Fruit fly (Drosophila melanogaster) whole organism, prepupa: ENCODE measurements around the gene CG13970.

ENCODE experiments used
- CG10631 ChIP-seq: fragments of 200-800 bp; sonication (Bioruptor generic); optimal IDR thresholded peaks from 2 replicates; lab custom pipeline; 2016; ENCODE audit warnings: missing biosample characterization, missing genetic modification characterization
- CG10669 ChIP-seq: fragments of 200-800 bp; sonication (Bioruptor generic); optimal IDR thresholded peaks from 3 replicates; lab custom pipeline; 2018; ENCODE audit warnings: missing biosample characterization, mild to moderate bottlenecking, missing genetic modification characterization, moderate library complexity
- CG11294 ChIP-seq: fragments of 200-800 bp; sonication (Bioruptor generic); IDR thresholded peaks from 2 replicates; pipeline ENCODE4 v1.3.6; 2022; ENCODE audit warnings: missing biosample characterization, missing genetic modification characterization
- CG11762 ChIP-seq: fragments of 200-800 bp; sonication (Bioruptor generic); optimal IDR thresholded peaks from 3 replicates; lab custom pipeline; 2016; ENCODE audit warnings: missing biosample characterization, missing genetic modification characterization; ENCODE audit not compliant: insufficient read depth
- CG11902 ChIP-seq: fragments of 200-800 bp; sonication (Bioruptor generic); optimal IDR thresholded peaks from 3 replicates; lab custom pipeline; 2016; ENCODE audit warnings: missing biosample characterization, missing genetic modification characterization
- CG3032 ChIP-seq: fragments of 200-800 bp; optimal IDR thresholded peaks from 2 replicates; lab custom pipeline; 2019; ENCODE audit warnings: missing biosample characterization, mild to moderate bottlenecking, missing genetic modification characterization, moderate library complexity
- CG31627 ChIP-seq: fragments of 200-800 bp; sonication (Bioruptor generic); optimal IDR thresholded peaks from 3 replicates; lab custom pipeline; 2016; ENCODE audit warnings: missing biosample characterization, missing genetic modification characterization
- CG34406 ChIP-seq: fragments of 200-800 bp; sonication (Bioruptor generic); optimal IDR thresholded peaks from 3 replicates; lab custom pipeline; 2016; ENCODE audit warnings: missing biosample characterization, missing genetic modification characterization
- CG4318 ChIP-seq: fragments of 200-800 bp; sonication (Bioruptor generic); optimal IDR thresholded peaks from 3 replicates; lab custom pipeline; 2017; ENCODE audit warnings: missing biosample characterization, mild to moderate bottlenecking, missing genetic modification characterization
- CG6163 ChIP-seq: fragments of 200-800 bp; sonication (Bioruptor generic); IDR thresholded peaks from 3 replicates; pipeline ENCODE4 v1.3.6; 2022; ENCODE audit warnings: missing biosample characterization, missing genetic modification characterization
- CG6792 ChIP-seq: fragments of 200-800 bp; sonication (Bioruptor generic); optimal IDR thresholded peaks from 3 replicates; lab custom pipeline; 2016; ENCODE audit warnings: missing biosample characterization, missing genetic modification characterization
- CG6808 ChIP-seq: fragments of 200-800 bp; sonication (Bioruptor generic); optimal IDR thresholded peaks from 3 replicates; lab custom pipeline; 2017; ENCODE audit warnings: missing biosample characterization, missing genetic modification characterization, mild to moderate bottlenecking, moderate library complexity, missing genetic modification reagents
- CG8632 ChIP-seq: fragments of 200-800 bp; sonication (Bioruptor generic); optimal IDR thresholded peaks from 3 replicates; lab custom pipeline; 2016; ENCODE audit warnings: missing biosample characterization, missing genetic modification characterization
- CG9139 ChIP-seq: fragments of 200-800 bp; sonication (Bioruptor generic); optimal IDR thresholded peaks from 3 replicates; lab custom pipeline; 2017; ENCODE audit warnings: missing biosample characterization, mild to moderate bottlenecking, missing genetic modification characterization
- Eip78C ChIP-seq: fragments of 200-800 bp; sonication (Bioruptor generic); peaks from one replicate; lab custom pipeline; 2016; ENCODE audit warnings: missing biosample characterization, missing genetic modification characterization
- Eip93F ChIP-seq: fragments of 200-800 bp; sonication (Bioruptor generic); optimal IDR thresholded peaks from 2 replicates; lab custom pipeline; 2016; ENCODE audit warnings: missing biosample characterization, mild to moderate bottlenecking, missing genetic modification characterization
- Ets21C ChIP-seq: fragments of 200-800 bp; sonication (Bioruptor generic); optimal IDR thresholded peaks from 3 replicates; lab custom pipeline; 2016; ENCODE audit warnings: missing biosample characterization, missing genetic modification characterization
- Ets96B ChIP-seq: fragments of 200-800 bp; optimal IDR thresholded peaks from 2 replicates; lab custom pipeline; 2019; ENCODE audit warnings: missing biosample characterization, mild to moderate bottlenecking, missing genetic modification characterization, moderate library complexity
- Hr39 ChIP-seq: fragments of 200-800 bp; sonication (Bioruptor generic); optimal IDR thresholded peaks from 2 replicates; lab custom pipeline; 2016; ENCODE audit warnings: missing biosample characterization, missing genetic modification characterization
- Hr4 ChIP-seq: fragments of 200-800 bp; sonication (Bioruptor generic); optimal IDR thresholded peaks from 3 replicates; lab custom pipeline; 2016; ENCODE audit warnings: missing biosample characterization, missing genetic modification characterization
- Lpt ChIP-seq: fragments of 200-800 bp; sonication (Bioruptor generic); optimal IDR thresholded peaks from 3 replicates; lab custom pipeline; 2016; ENCODE audit warnings: missing biosample characterization, missing genetic modification characterization
- Met ChIP-seq: fragments of 200-800 bp; sonication (Bioruptor generic); optimal IDR thresholded peaks from 3 replicates; lab custom pipeline; 2016; ENCODE audit warnings: missing biosample characterization, missing genetic modification characterization
- OdsH ChIP-seq: fragments of 200-800 bp; sonication (Bioruptor generic); optimal IDR thresholded peaks from 3 replicates; lab custom pipeline; 2016; ENCODE audit warnings: missing biosample characterization, missing genetic modification characterization
- Smox ChIP-seq: fragments of 200-800 bp; sonication (Bioruptor generic); optimal IDR thresholded peaks from 3 replicates; lab custom pipeline; 2016; ENCODE audit warnings: missing biosample characterization, missing genetic modification characterization
- Sox14 ChIP-seq: fragments of 200-800 bp; sonication (Bioruptor generic); optimal IDR thresholded peaks from 3 replicates; lab custom pipeline; 2016; ENCODE audit warnings: missing biosample characterization, missing genetic modification characterization
- achi ChIP-seq: fragments of 200-800 bp; sonication (Bioruptor generic); optimal IDR thresholded peaks from 3 replicates; lab custom pipeline; 2016; ENCODE audit warnings: missing biosample characterization, missing genetic modification characterization
- acj6 ChIP-seq: fragments of 200-800 bp; sonication (Bioruptor generic); optimal IDR thresholded peaks from 3 replicates; lab custom pipeline; 2016; ENCODE audit warnings: missing biosample characterization, missing genetic modification characterization
- cyc ChIP-seq: fragments of 200-800 bp; sonication (Bioruptor generic); optimal IDR thresholded peaks from 3 replicates; lab custom pipeline; 2016; ENCODE audit warnings: missing biosample characterization, missing genetic modification characterization
- dsx ChIP-seq: fragments of 200-800 bp; optimal IDR thresholded peaks from 3 replicates; lab custom pipeline; 2019; ENCODE audit warnings: missing biosample characterization, mild to moderate bottlenecking, missing genetic modification characterization, moderate library complexity; ENCODE audit not compliant: poor library complexity, severe bottlenecking
- eg ChIP-seq: fragments of 200-800 bp; sonication (Bioruptor generic); IDR thresholded peaks from 3 replicates; pipeline ENCODE4 v1.3.6; 2022; ENCODE audit warnings: missing biosample characterization, missing genetic modification characterization
- esn ChIP-seq: fragments of 200-800 bp; sonication (Bioruptor generic); optimal IDR thresholded peaks from 2 replicates; lab custom pipeline; 2016; ENCODE audit warnings: missing biosample characterization, mild to moderate bottlenecking, missing genetic modification characterization, moderate library complexity
- fd59A ChIP-seq: fragments of 200-800 bp; sonication (Bioruptor generic); optimal IDR thresholded peaks from 2 replicates; lab custom pipeline; 2017; ENCODE audit warnings: missing biosample characterization, mild to moderate bottlenecking, missing genetic modification characterization, missing genetic modification reagents
- fd85E ChIP-seq: fragments of 200-800 bp; sonication (Bioruptor generic); optimal IDR thresholded peaks from 3 replicates; lab custom pipeline; 2016; ENCODE audit warnings: missing biosample characterization, missing genetic modification characterization
- fkh ChIP-seq: fragments of 200-800 bp; sonication (Bioruptor generic); optimal IDR thresholded peaks from 3 replicates; lab custom pipeline; 2017; ENCODE audit warnings: missing biosample characterization, mild to moderate bottlenecking, missing genetic modification characterization, moderate library complexity
- lz ChIP-seq: fragments of 200-800 bp; sonication (Bioruptor generic); optimal IDR thresholded peaks from 3 replicates; lab custom pipeline; 2016; ENCODE audit warnings: missing biosample characterization, missing genetic modification characterization
- pdm3 ChIP-seq: fragments of 200-800 bp; sonication (Bioruptor generic); optimal IDR thresholded peaks from 3 replicates; lab custom pipeline; 2016; ENCODE audit warnings: missing biosample characterization, missing genetic modification characterization
- salr ChIP-seq, 2 experiments: fragments of 200-800 bp; sonication (Bioruptor generic); optimal IDR thresholded peaks; 3 replicates each; lab custom pipeline; 2016 to 2018; ENCODE audit warnings: missing biosample characterization in 2 of 2, missing genetic modification characterization in 2 of 2, mild to moderate bottlenecking in 1 of 2
- ss ChIP-seq, 2 experiments: fragments of 200-800 bp; sonication (Bioruptor generic); optimal IDR thresholded peaks; 2 replicates in 1 of 2; 3 replicates in 1 of 2; lab custom pipeline; 2017 to 2018; ENCODE audit warnings: mild to moderate bottlenecking in 2 of 2, missing biosample characterization in 2 of 2, missing genetic modification characterization in 2 of 2, moderate library complexity in 1 of 2
- topi ChIP-seq: fragments of 200-800 bp; sonication (Bioruptor generic); optimal IDR thresholded peaks from 3 replicates; lab custom pipeline; 2016; ENCODE audit warnings: missing biosample characterization, missing genetic modification characterization

CG13970 gene

DNA sequence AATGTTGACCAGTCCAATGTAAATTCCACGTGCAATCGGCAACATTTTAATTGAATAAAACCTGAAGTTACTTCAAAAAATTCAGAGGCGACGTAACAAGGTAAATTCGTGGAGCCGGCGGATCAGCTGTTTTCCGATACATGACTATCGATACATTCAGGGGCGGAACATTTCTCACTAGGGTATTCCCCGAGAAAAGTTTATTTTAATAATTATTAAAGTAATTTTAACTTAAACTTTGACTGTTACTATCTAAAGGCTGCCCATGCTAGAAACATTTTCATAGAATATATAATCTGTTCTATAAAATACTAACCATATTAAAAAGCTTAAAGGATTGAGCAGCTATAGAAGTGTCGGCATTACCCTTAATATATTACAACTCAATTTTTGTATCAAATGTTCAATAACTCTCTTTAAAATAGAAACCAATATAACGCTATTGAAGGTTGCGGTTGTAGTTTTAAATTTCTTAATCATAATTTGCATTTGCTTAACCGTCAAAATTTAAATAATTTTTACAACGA is 6.8 kb downstream of the CG13970 start, which contains the start of the genes mRpS18B and Kua (continued):
- TF ChIP-seq fd85E (no peak), pdm3 (peak; percentile 39), Eip93F (GFP tag; lab: Kevin White, UChicago) (no peak), CG11762 (GFP tag; lab: Kevin White, UChicago) (no peak), lz (GFP tag; lab: Kevin White, UChicago) (peak; percentile 35), Eip78C (GFP tag; lab: Kevin White, UChicago) (peak; percentile 79), CG10631 (GFP tag; lab: Kevin White, UChicago) (peak; percentile 38), CG9139 (GFP tag; lab: Kevin White, UChicago) (no peak), Hr4 (GFP tag; lab: Kevin White, UChicago) (peak; percentile 49), achi (peak; percentile 7), Ets21C (GFP tag; lab: Kevin White, UChicago) (no peak), CG34406 (GFP tag; lab: Kevin White, UChicago) (peak; percentile 15), CG6792 (GFP tag; lab: Kevin White, UChicago) (peak; percentile 13), salr (GFP tag; optimal IDR thresholded peaks at IDR 0.05; lab: Kevin White, UChicago) (no peak), CG6808 (GFP tag; lab: Kevin White, UChicago) (no peak), CG8632 (GFP tag; lab: Kevin White, UChicago) (peak; percentile 28), fd59A (GFP tag; lab: Kevin White, UChicago) (no peak), eg (GFP tag; lab: Robert Waterston, UW) (peak; percentile 35; the same call in 1 of the 3 replicates), CG4318 (GFP tag; lab: Kevin White, UChicago) (peak; percentile 10)

DNA sequence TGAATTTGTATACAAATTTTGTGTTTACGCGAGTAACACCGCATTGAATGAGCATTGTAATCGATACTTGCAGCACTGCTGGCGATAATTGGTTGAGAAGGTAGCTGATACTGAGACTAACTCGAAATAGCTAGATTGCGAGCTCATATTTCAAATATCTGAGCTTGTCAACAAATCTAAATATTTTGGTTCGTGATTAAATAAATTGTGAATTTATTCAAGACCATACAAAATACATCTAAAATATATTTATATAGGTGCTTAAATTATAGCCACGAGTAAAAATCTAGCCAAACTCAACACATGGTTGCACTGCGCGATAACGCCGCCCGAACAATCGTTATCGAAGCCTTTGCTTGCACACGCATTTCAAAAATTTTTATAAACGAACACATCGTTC is 10.2 kb downstream of the CG13970 start, which contains the start of the genes Taf13 and nesd:
Gene Taf13, minus strand, starts transcription at position 56 of the 400 bp plus-strand sequence.
Gene nesd, plus strand, starts transcription at position 179 of the 400 bp plus-strand sequence.
- TF ChIP-seq CG3032 (tag; lab: Kevin White, UChicago) (peak; percentile 33), cyc (GFP tag; lab: Kevin White, UChicago) (peak; percentile 34), CG8632 (GFP tag; lab: Kevin White, UChicago) (no peak), CG11902 (GFP tag; lab: Kevin White, UChicago) (no peak), Sox14 (GFP tag; lab: Kevin White, UChicago) (peak; percentile 47), achi (peak; percentile 30), ss (GFP tag; optimal IDR thresholded peaks at IDR 0.05; lab: Kevin White, UChicago) (peak in 1 of 2 experiments; percentile 42), dsx (GFP tag; lab: Kevin White, UChicago) (peak; percentile 12), CG6792 (GFP tag; lab: Kevin White, UChicago) (peak; percentile 19), esn (GFP tag; lab: Kevin White, UChicago) (peak; percentile 65), Met (GFP tag; lab: Kevin White, UChicago) (peak; percentile 34), Smox (GFP tag; lab: Kevin White, UChicago) (peak; percentile 28), CG10669 (no peak), topi (GFP tag; lab: Kevin White, UChicago) (peak; percentile 41), CG6163 (no peak), Ets21C (GFP tag; lab: Kevin White, UChicago) (peak; percentile 24), CG11294 (GFP tag; lab: Robert Waterston, UW) (no peak), CG31627 (GFP tag; lab: Kevin White, UChicago) (peak; percentile 39), Ets96B (tag; lab: Kevin White, UChicago) (peak; percentile 10), CG10631 (GFP tag; lab: Kevin White, UChicago) (peak; percentile 18), Lpt (GFP tag; lab: Kevin White, UChicago) (no peak), lz (GFP tag; lab: Kevin White, UChicago) (peak; percentile 55), fkh (GFP tag; lab: Kevin White, UChicago) (peak; percentile 66), Eip78C (GFP tag; lab: Kevin White, UChicago) (peak; percentile 84), Hr4 (GFP tag; lab: Kevin White, UChicago) (peak; percentile 36), pdm3 (peak; percentile 1), acj6 (GFP tag; lab: Kevin White, UChicago) (peak; percentile 1), OdsH (peak; percentile 45), Hr39 (peak; percentile 39)
